Worm (Caenorhabditis elegans): ENCODE results near the gene idpp-9.

- TF ChIP-seq nhr-20 (tag; optimal IDR thresholded peaks at IDR 0.05), result no peak
- TF ChIP-seq unc-62 (GFP tag; optimal IDR thresholded peaks at IDR 0.05), result no peak
- TF ChIP-seq skn-1 (tag; optimal IDR thresholded peaks at IDR 0.05), result no peak
- TF ChIP-seq ztf-11 (tag; optimal IDR thresholded peaks at IDR 0.05), result no peak
- no peak for TF ChIP-seq nhr-28 (tag; optimal IDR thresholded peaks at IDR 0.05)
- no peak for TF ChIP-seq snpc-4 (tag; optimal IDR thresholded peaks at IDR 0.05)
- TF ChIP-seq mep-1 (tag; optimal IDR thresholded peaks at IDR 0.05), result no peak
- TF ChIP-seq ztf-4 (tag; optimal IDR thresholded peaks at IDR 0.05), result no peak
- no peak for TF ChIP-seq vab-15 (tag; optimal IDR thresholded peaks at IDR 0.05)
- no peak for TF ChIP-seq fos-1 (tag; optimal IDR thresholded peaks at IDR 0.05)
- no peak for TF ChIP-seq unc-86 (tag; optimal IDR thresholded peaks at IDR 0.05)
- no peak for TF ChIP-seq nhr-237 (tag; optimal IDR thresholded peaks at IDR 0.05)
- TF ChIP-seq ama-1 (optimal IDR thresholded peaks at IDR 0.05), result no peak
Measured at ce11 chrX:3866197-3866596, 49.5 kb downstream of the idpp-9 start.
